Worm (Caenorhabditis elegans): Measurements from ENCODE around the gene ceh-58.

ceh-58 gene

DNA sequence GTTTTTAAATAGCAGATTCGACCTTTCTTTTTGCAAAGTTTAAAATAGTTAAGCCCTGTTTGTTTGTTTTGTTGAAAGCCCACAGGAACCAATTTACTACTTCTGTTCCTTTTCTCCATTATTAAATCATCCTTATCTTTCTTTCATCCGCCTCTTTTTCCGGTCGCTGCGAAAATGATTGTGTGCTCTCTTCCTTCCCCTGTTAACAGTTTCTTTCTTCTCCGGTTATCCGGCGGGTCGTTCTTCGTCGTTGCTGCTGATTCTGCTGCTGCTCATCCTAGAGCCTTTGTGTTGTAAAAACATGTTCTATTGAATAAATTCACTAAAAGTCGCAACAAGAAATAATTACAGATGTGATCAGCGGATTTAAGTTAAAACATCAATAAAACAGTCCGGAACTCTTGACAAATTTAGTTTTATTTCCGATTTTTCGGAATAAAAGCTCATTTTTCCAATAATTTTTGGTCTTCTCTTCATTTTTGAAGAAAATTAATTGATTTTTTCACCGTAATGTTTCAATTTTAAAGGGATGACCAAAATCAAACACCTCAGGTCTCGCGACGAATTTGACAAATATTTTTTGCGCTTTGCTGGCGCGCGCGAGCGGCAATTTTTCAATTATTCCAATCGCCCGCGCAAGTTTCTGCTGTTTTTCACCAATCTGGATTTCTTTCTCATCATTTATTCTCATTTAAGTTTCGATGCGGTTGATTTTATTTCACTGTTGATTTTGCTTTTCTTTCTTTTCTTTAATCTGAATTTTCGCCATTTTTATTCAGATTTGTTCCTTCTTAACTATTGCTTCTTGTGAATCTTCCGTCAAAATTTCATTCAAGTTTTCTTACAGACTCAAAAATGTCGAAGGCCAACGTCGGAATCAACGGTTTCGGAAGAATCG lies 24.1 kb upstream of the ceh-58 start, which contains the start of gene gpd-1 (continued):
- peak; percentile 44 for TF ChIP-seq snpc-1.1 (tag; optimal IDR thresholded peaks at IDR 0.05; ENCODE audit: insufficient read depth)
- TF ChIP-seq madf-10 (tag; optimal IDR thresholded peaks at IDR 0.05): peak; percentile 14
- 0 out of 2 replicates have a peak, but pooled peaks have one; percentile 6 for TF ChIP-seq egrh-3 (GFP tag; IDR thresholded peaks at IDR 0.05)
- no peak for TF ChIP-seq akir-1 (GFP tag; optimal IDR thresholded peaks at IDR 0.05)
- peak; percentile 86 for TF ChIP-seq Y79H2A.3 (GFP tag; conservative IDR thresholded peaks at IDR 0.05)
- TF ChIP-seq rpc-1 (optimal IDR thresholded peaks at IDR 0.05): no peak
- no peak for TF ChIP-seq rpc-1 (tag; optimal IDR thresholded peaks at IDR 0.05)
- TF ChIP-seq F55B11.4 (tag; optimal IDR thresholded peaks at IDR 0.05; ENCODE audit: borderline replicate concordance, insufficient read depth): no peak
- TF ChIP-seq ztf-18 (tag; optimal IDR thresholded peaks at IDR 0.05): peak; percentile 5
- TF ChIP-seq let-526 (GFP tag; IDR thresholded peaks at IDR 0.05): no peak
- TF ChIP-seq tbp1 (GFP tag; optimal IDR thresholded peaks at IDR 0.05): peak; percentile 55
- peak; percentile 82 for TF ChIP-seq unc-130 (GFP tag; optimal IDR thresholded peaks at IDR 0.05)
- no peak for TF ChIP-seq lin-26 (GFP tag; IDR thresholded peaks at IDR 0.05)
- no peak for TF ChIP-seq nhr-179 (tag; optimal IDR thresholded peaks at IDR 0.05)
- TF ChIP-seq F33H1.4 (GFP tag; IDR thresholded peaks at IDR 0.05): peak; percentile 97
- peak; percentile 81; the same call in 1 of the 2 replicates for TF ChIP-seq Y53G8AR.9 (GFP tag; conservative IDR thresholded peaks at IDR 0.05)
- TF ChIP-seq zfh-2 (GFP tag; conservative IDR thresholded peaks at IDR 0.05): no peak
- peak; percentile 83 for TF ChIP-seq lin-54 (GFP tag; optimal IDR thresholded peaks at IDR 0.05)
- TF ChIP-seq nfya-1 (tag; optimal IDR thresholded peaks at IDR 0.05; ENCODE audit: borderline replicate concordance, insufficient read depth): no peak
- peak; percentile 72 for TF ChIP-seq hrde-1 (tag; optimal IDR thresholded peaks at IDR 0.05; ENCODE audit: borderline replicate concordance)
- TF ChIP-seq hlh-12 (tag; optimal IDR thresholded peaks at IDR 0.05): no peak
- no peak for TF ChIP-seq T07F8.4 (tag; optimal IDR thresholded peaks at IDR 0.05)
- no peak for TF ChIP-seq B0035.1 (tag; optimal IDR thresholded peaks at IDR 0.05)
- no peak for TF ChIP-seq nhr-27 (tag; optimal IDR thresholded peaks at IDR 0.05)
- TF ChIP-seq K12H6.12 (tag; optimal IDR thresholded peaks at IDR 0.05): no peak
- peak; percentile 62 for TF ChIP-seq F57C9.4 (tag; optimal IDR thresholded peaks at IDR 0.05)
- peak; percentile 46; the same call in 1 of the 2 replicates for TF ChIP-seq ceh-100 (GFP tag; IDR thresholded peaks at IDR 0.05)
- TF ChIP-seq lin-40 (tag; optimal IDR thresholded peaks at IDR 0.05): no peak
- TF ChIP-seq mes-4 (tag; optimal IDR thresholded peaks at IDR 0.05): no peak
- TF ChIP-seq lsl-1 (GFP tag; optimal IDR thresholded peaks at IDR 0.05): peak; percentile 85
- peak; percentile 70 for TF ChIP-seq rcor-1 (GFP tag; IDR thresholded peaks at IDR 0.05)
- no peak for TF ChIP-seq cebp-1 (GFP tag; IDR thresholded peaks at IDR 0.05)
- peak; percentile 36 for TF ChIP-seq cebp-1 (tag; optimal IDR thresholded peaks at IDR 0.05)
- no peak for TF ChIP-seq ztf-6 (GFP tag; IDR thresholded peaks at IDR 0.05)
- no peak for TF ChIP-seq ets-4 (GFP tag; optimal IDR thresholded peaks at IDR 0.05)
- 0 out of 2 replicates have a peak, but pooled peaks have one; percentile 50 for TF ChIP-seq attf-3 (GFP tag; conservative IDR thresholded peaks at IDR 0.05)
- peak; percentile 82 for TF ChIP-seq snpc-1.3 (tag; optimal IDR thresholded peaks at IDR 0.05; ENCODE audit: insufficient read depth)
- TF ChIP-seq Y67H2A.10 (GFP tag; conservative IDR thresholded peaks at IDR 0.05): no peak; the same call in 1 of the 2 replicates
- TF ChIP-seq snpc-4 (GFP tag; optimal IDR thresholded peaks at IDR 0.05): peak; percentile 36
- peak in 2 of 4 experiments; percentile 2 to 53 for TF ChIP-seq snpc-4 (tag; optimal IDR thresholded peaks at IDR 0.05)
- no peak for TF ChIP-seq Y56A3A.18 (GFP tag; IDR thresholded peaks at IDR 0.05)
- TF ChIP-seq cebp-2 (GFP tag; IDR thresholded peaks at IDR 0.05): no peak
- TF ChIP-seq hlh-26 (GFP tag; conservative IDR thresholded peaks at IDR 0.05): no peak
- TF ChIP-seq madf-6 (GFP tag; IDR thresholded peaks at IDR 0.05): peak; percentile 99
- no peak for TF ChIP-seq aptf-3 (GFP tag; IDR thresholded peaks at IDR 0.05)
- no peak for TF ChIP-seq nhr-120 (GFP tag; IDR thresholded peaks at IDR 0.05)

Measured in whole organism, young adult.